Fruit fly (Drosophila melanogaster) whole organism, embryonic: ENCODE measurements around the gene Hacd1.

Experiments
- Awh ChIP-seq: fragments of 200-800 bp; sonication (Bioruptor generic); IDR thresholded peaks from 2 replicates; pipeline ENCODE4, ENCODE4 v1.3.6; 2022; ENCODE audit warnings: missing biosample characterization, missing genetic modification characterization
- CG10979 ChIP-seq: fragments of 200-800 bp; sonication (Bioruptor generic); optimal IDR thresholded peaks from 2 replicates; lab custom pipeline; 2018; ENCODE audit warnings: missing biosample characterization, mild to moderate bottlenecking, missing genetic modification characterization, moderate library complexity
- CG11398 ChIP-seq: fragments of 200-800 bp; sonication (Bioruptor generic); optimal IDR thresholded peaks from 2 replicates; lab custom pipeline; 2016; ENCODE audit warnings: missing biosample characterization, missing genetic modification characterization
- CG11695 ChIP-seq: fragments of 200-800 bp; sonication (Bioruptor generic); IDR thresholded peaks from 3 replicates; pipeline ENCODE4 v1.3.6; 2022; ENCODE audit warnings: missing biosample characterization, missing genetic modification characterization
- CG12104 ChIP-seq: fragments of 200-800 bp; sonication (Bioruptor generic); optimal IDR thresholded peaks from 3 replicates; lab custom pipeline; 2016; ENCODE audit warnings: missing biosample characterization, missing genetic modification characterization
- CG12659 ChIP-seq: fragments of 200-800 bp; sonication (Bioruptor generic); optimal IDR thresholded peaks from 3 replicates; lab custom pipeline; 2017; ENCODE audit warnings: mild to moderate bottlenecking, missing biosample characterization, missing genetic modification reagents, missing genetic modification characterization
- CG13123 ChIP-seq: fragments of 200-800 bp; sonication (Bioruptor generic); optimal IDR thresholded peaks from 2 replicates; lab custom pipeline; 2016; ENCODE audit warnings: missing biosample characterization, missing genetic modification characterization
- CG13894 ChIP-seq: fragments of 200-800 bp; sonication (Bioruptor generic); optimal IDR thresholded peaks from 3 replicates; lab custom pipeline; 2018; ENCODE audit warnings: missing biosample characterization, mild to moderate bottlenecking, missing genetic modification characterization, moderate library complexity
- CG15073 ChIP-seq: fragments of 200-800 bp; sonication (Bioruptor generic); optimal IDR thresholded peaks from 2 replicates; lab custom pipeline; 2016; ENCODE audit warnings: missing biosample characterization, missing genetic modification characterization
- CG16815 ChIP-seq: fragments of 200-800 bp; sonication (Bioruptor generic); optimal IDR thresholded peaks from 3 replicates; lab custom pipeline; 2017; ENCODE audit warnings: missing biosample characterization, mild to moderate bottlenecking, missing genetic modification characterization
- CG2712 ChIP-seq: fragments of 200-800 bp; optimal IDR thresholded peaks from 3 replicates; lab custom pipeline; 2019; ENCODE audit warnings: missing biosample characterization, mild to moderate bottlenecking, missing genetic modification characterization, moderate library complexity
- CG3163 ChIP-seq: fragments of 200-800 bp; sonication (Bioruptor generic); optimal IDR thresholded peaks from 3 replicates; lab custom pipeline; 2016; ENCODE audit warnings: missing biosample characterization, missing genetic modification characterization
- CG32532 ChIP-seq: fragments of 200-800 bp; sonication (Bioruptor generic); IDR thresholded peaks from 2 replicates; pipeline ENCODE4 v1.3.6; 2022; ENCODE audit warnings: missing biosample characterization, missing genetic modification characterization
- CG34376 ChIP-seq: fragments of 200-800 bp; sonication (Bioruptor generic); optimal IDR thresholded peaks from 2 replicates; lab custom pipeline; 2018; ENCODE audit warnings: missing biosample characterization, mild to moderate bottlenecking, missing genetic modification characterization
- CG4424 ChIP-seq: fragments of 200-800 bp; sonication (Bioruptor generic); optimal IDR thresholded peaks from 3 replicates; lab custom pipeline; 2016; ENCODE audit warnings: missing biosample characterization, missing genetic modification characterization
- CG4820 ChIP-seq: fragments of 200-800 bp; sonication (Bioruptor generic); optimal IDR thresholded peaks from 3 replicates; lab custom pipeline; 2016; ENCODE audit warnings: missing biosample characterization, missing genetic modification characterization
- CG6683 ChIP-seq: fragments of 200-800 bp; sonication (Bioruptor generic); optimal IDR thresholded peaks from 2 replicates; lab custom pipeline; 2017; ENCODE audit warnings: missing biosample characterization, mild to moderate bottlenecking, missing genetic modification characterization, missing genetic modification reagents
- CG6791 ChIP-seq: fragments of 200-800 bp; sonication (Bioruptor generic); IDR thresholded peaks from 3 replicates; pipeline ENCODE4 v1.3.6; 2022; ENCODE audit warnings: missing biosample characterization, missing genetic modification characterization; ENCODE audit not compliant: partially characterized antibody
- CG7963 ChIP-seq: fragments of 200-800 bp; sonication (Bioruptor generic); IDR thresholded peaks from 3 replicates; pipeline ENCODE4 v1.3.6; 2022; ENCODE audit warnings: missing biosample characterization, missing genetic modification characterization; ENCODE audit not compliant: partially characterized antibody
- CHES-1-like ChIP-seq: fragments of 200-800 bp; sonication (Bioruptor generic); optimal IDR thresholded peaks from 2 replicates; lab custom pipeline; 2016; ENCODE audit warnings: missing biosample characterization, missing genetic modification characterization
- D ChIP-seq, 2 experiments: fragments of 200-800 bp in 1 of 2; fragments of >200 bp in 1 of 2; sonication (Bioruptor generic) in 1 of 2; optimal IDR thresholded peaks; 2 replicates in 1 of 2; 3 replicates in 1 of 2; lab custom pipeline; 2017; ENCODE audit warnings: mild to moderate bottlenecking in 1 of 2, missing biosample characterization in 1 of 2, missing genetic modification characterization in 1 of 2, missing genetic modification reagents in 1 of 2
- Ets97D ChIP-seq: fragments of 200-800 bp; sonication (Bioruptor generic); optimal IDR thresholded peaks from 3 replicates; lab custom pipeline; 2016; ENCODE audit warnings: missing biosample characterization, missing genetic modification characterization
- Hey ChIP-seq: fragments of 200-800 bp; sonication (Bioruptor generic); optimal IDR thresholded peaks from 3 replicates; lab custom pipeline; 2018; ENCODE audit warnings: missing biosample characterization, mild to moderate bottlenecking, missing genetic modification characterization
- Hr51 ChIP-seq, 2 experiments: fragments of 200-800 bp; sonication (Bioruptor generic); optimal IDR thresholded peaks; 2 replicates in 1 of 2; 3 replicates in 1 of 2; lab custom pipeline; 2016 to 2018; ENCODE audit warnings: missing biosample characterization in 2 of 2, missing genetic modification characterization in 2 of 2, mild to moderate bottlenecking in 1 of 2, moderate library complexity in 1 of 2
- Oli ChIP-seq: fragments of 200-800 bp; sonication (Bioruptor generic); optimal IDR thresholded peaks from 2 replicates; lab custom pipeline; 2018; ENCODE audit warnings: missing biosample characterization, mild to moderate bottlenecking, missing genetic modification characterization, moderate library complexity
- Scr ChIP-seq: fragments of 200-800 bp; sonication (Bioruptor generic); IDR thresholded peaks from 2 replicates; pipeline ENCODE4 v1.3.6; 2022; ENCODE audit warnings: missing biosample characterization, missing genetic modification characterization; ENCODE audit not compliant: partially characterized antibody
- ase ChIP-seq: fragments of 200-800 bp; sonication (Bioruptor generic); IDR thresholded peaks from 3 replicates; pipeline ENCODE4 v1.3.6; 2022; ENCODE audit warnings: missing biosample characterization, missing genetic modification characterization
- bcd ChIP-seq: fragments of 200-800 bp; sonication (Bioruptor generic); optimal IDR thresholded peaks from 2 replicates; lab custom pipeline; 2017; ENCODE audit warnings: missing biosample characterization, mild to moderate bottlenecking, missing genetic modification characterization
- chm ChIP-seq: fragments of 200-800 bp; sonication (Bioruptor generic); IDR thresholded peaks from 2 replicates; pipeline ENCODE4 v1.3.6; 2022; ENCODE audit warnings: missing biosample characterization, missing genetic modification characterization
- chn ChIP-seq: fragments of 200-800 bp; sonication (Bioruptor generic); optimal IDR thresholded peaks from 2 replicates; lab custom pipeline; 2016; ENCODE audit warnings: missing biosample characterization, missing genetic modification characterization
- dm ChIP-seq: fragments of 200-800 bp; sonication (Bioruptor generic); optimal IDR thresholded peaks from 3 replicates; lab custom pipeline; 2016; ENCODE audit warnings: missing biosample characterization, missing genetic modification characterization
- grn ChIP-seq: fragments of 200-800 bp; sonication (Bioruptor generic); optimal IDR thresholded peaks from 3 replicates; lab custom pipeline; 2017; ENCODE audit warnings: missing biosample characterization, missing genetic modification characterization
- gro ChIP-seq: fragments of 200-800 bp; sonication (Bioruptor generic); optimal IDR thresholded peaks from 2 replicates; lab custom pipeline; 2016; ENCODE audit warnings: missing biosample characterization, missing genetic modification characterization
- hbn ChIP-seq: fragments of 200-800 bp; sonication (Bioruptor generic); IDR thresholded peaks from 2 replicates; pipeline ENCODE4 v1.3.6; 2022; ENCODE audit warnings: missing biosample characterization, missing genetic modification characterization; ENCODE audit not compliant: partially characterized antibody
- insv ChIP-seq, 2 experiments: fragments of 200-800 bp; sonication (Bioruptor generic); optimal IDR thresholded peaks; 3 replicates each; lab custom pipeline; 2016 to 2018; ENCODE audit warnings: missing biosample characterization in 2 of 2, missing genetic modification characterization in 2 of 2
- jing ChIP-seq: fragments of 200-800 bp; sonication (Bioruptor generic); optimal IDR thresholded peaks from 2 replicates; lab custom pipeline; 2018; ENCODE audit warnings: missing biosample characterization, mild to moderate bottlenecking, missing genetic modification characterization
- kay ChIP-seq: fragments of 200-800 bp; sonication (Bioruptor generic); optimal IDR thresholded peaks from 2 replicates; lab custom pipeline; 2016; ENCODE audit warnings: missing biosample characterization, missing genetic modification characterization
- lbe ChIP-seq: fragments of 200-800 bp; sonication (Bioruptor generic); optimal IDR thresholded peaks from 2 replicates; lab custom pipeline; 2016; ENCODE audit warnings: missing biosample characterization, mild to moderate bottlenecking, missing genetic modification characterization
- maf-S ChIP-seq: fragments of 200-800 bp; sonication (Bioruptor generic); optimal IDR thresholded peaks from 2 replicates; lab custom pipeline; 2016; ENCODE audit warnings: missing biosample characterization, missing genetic modification characterization
- nerfin-1 ChIP-seq: fragments of 200-800 bp; sonication (Bioruptor generic); optimal IDR thresholded peaks from 3 replicates; lab custom pipeline; 2019; ENCODE audit warnings: missing biosample characterization, mild to moderate bottlenecking, missing genetic modification characterization, moderate library complexity
- pum ChIP-seq: fragments of 200-800 bp; sonication (Bioruptor generic); optimal IDR thresholded peaks from 2 replicates; lab custom pipeline; 2016; ENCODE audit warnings: missing biosample characterization, missing genetic modification characterization
- repo ChIP-seq: fragments of 200-800 bp; sonication (Bioruptor generic); optimal IDR thresholded peaks from 2 replicates; lab custom pipeline; 2016; ENCODE audit warnings: missing biosample characterization, missing genetic modification characterization
- salm ChIP-seq: fragments of 200-800 bp; sonication (Bioruptor generic); optimal IDR thresholded peaks from 2 replicates; lab custom pipeline; 2018; ENCODE audit warnings: missing biosample characterization, mild to moderate bottlenecking, missing genetic modification characterization
- sc ChIP-seq, 3 experiments: fragments of >200 bp in 2 of 3; fragments of 200-800 bp in 1 of 3; sonication (Bioruptor generic) in 1 of 3; optimal IDR thresholded peaks; 2 replicates in 2 of 3; 3 replicates in 1 of 3; lab custom pipeline; 2017; ENCODE audit warnings: mild to moderate bottlenecking in 1 of 3, missing biosample characterization in 1 of 3, missing genetic modification characterization in 1 of 3, missing genetic modification reagents in 1 of 3
- tin ChIP-seq: fragments of 200-800 bp; sonication (Bioruptor generic); optimal IDR thresholded peaks from 3 replicates; lab custom pipeline; 2016; ENCODE audit warnings: missing biosample characterization, missing genetic modification characterization
- twi ChIP-seq: fragments of 200-800 bp; optimal IDR thresholded peaks from 2 replicates; lab custom pipeline; 2019; ENCODE audit warnings: missing biosample characterization, mild to moderate bottlenecking, missing genetic modification characterization, moderate library complexity
- tx ChIP-seq: fragments of 200-800 bp; sonication (Bioruptor generic); optimal IDR thresholded peaks from 2 replicates; lab custom pipeline; 2016; ENCODE audit warnings: missing biosample characterization, missing genetic modification characterization
- zen2 ChIP-seq: fragments of 200-800 bp; sonication (Bioruptor generic); IDR thresholded peaks from 3 replicates; pipeline ENCODE4 v1.3.6; 2022; ENCODE audit warnings: missing biosample characterization, missing genetic modification characterization; ENCODE audit not compliant: partially characterized antibody

Gene Hacd1

DNA sequence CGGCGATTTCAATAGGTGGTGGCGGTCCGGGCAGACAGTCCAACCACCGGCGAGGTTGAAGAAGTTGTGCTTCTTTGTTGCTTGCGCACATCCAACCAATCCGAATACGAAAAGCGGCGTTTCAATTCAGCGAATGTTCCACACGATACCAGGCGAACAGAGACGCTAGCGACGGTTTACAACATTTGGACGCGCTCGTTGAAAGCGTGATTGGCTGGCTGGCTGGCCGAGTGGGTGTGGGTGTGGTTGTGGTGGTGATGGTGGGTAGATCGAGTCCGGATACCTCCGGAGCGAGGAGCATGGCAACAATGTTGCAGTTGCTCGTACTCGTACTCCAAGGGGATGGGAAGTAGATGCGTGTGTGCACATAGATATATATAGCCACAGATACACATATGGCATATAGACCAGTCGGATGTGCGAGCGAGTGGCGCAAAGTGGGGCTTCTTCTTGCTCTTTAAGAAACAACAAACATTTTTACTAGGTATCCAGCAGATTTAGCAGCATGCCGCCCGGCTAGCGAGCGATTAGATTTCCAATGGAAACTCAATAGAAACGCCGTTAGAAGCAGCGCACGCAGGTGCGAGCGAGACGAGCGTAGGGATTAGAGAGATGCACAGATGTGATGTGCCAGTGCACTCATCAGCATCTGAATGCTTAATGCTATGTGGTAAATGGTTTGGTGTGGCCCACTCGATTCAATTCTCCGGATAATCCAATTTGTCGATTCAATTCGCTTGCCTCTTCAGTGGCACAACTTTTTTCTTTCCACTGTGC is 8.2 kb upstream of the Hacd1 start (continued):
- TF ChIP-seq twi (tag; lab: Kevin White, UChicago), result peak; percentile 86
- TF ChIP-seq CG13123, result no peak
- peak; percentile 89 for TF ChIP-seq CG13894
- peak; percentile 2 for TF ChIP-seq CG2712 (tag; lab: Kevin White, UChicago)
- TF ChIP-seq Oli (tag; lab: Kevin White, UChicago), result no peak
- TF ChIP-seq dm (GFP tag; lab: Kevin White, UChicago), result no peak
- no peak for TF ChIP-seq Ets97D (GFP tag; lab: Kevin White, UChicago)
- TF ChIP-seq CG16815 (GFP tag; lab: Kevin White, UChicago), result no peak
- TF ChIP-seq CG12104, result no peak
- TF ChIP-seq insv (GFP tag; optimal IDR thresholded peaks at IDR 0.05; lab: Kevin White, UChicago), result no peak
- TF ChIP-seq sc (optimal IDR thresholded peaks at IDR 0.05; lab: Kevin White, UChicago), result no peak
- TF ChIP-seq sc (GFP tag; optimal IDR thresholded peaks at IDR 0.05; lab: Kevin White, UChicago), result peak; percentile 33
- TF ChIP-seq CG4424 (GFP tag; lab: Kevin White, UChicago), result no peak
- TF ChIP-seq ase (GFP tag; lab: Robert Waterston, UW), result no peak
- TF ChIP-seq CG15073 (GFP tag; lab: Kevin White, UChicago), result no peak
- TF ChIP-seq CG11695 (GFP tag; lab: Robert Waterston, UW), result no peak
- no peak for TF ChIP-seq tx (GFP tag; lab: Kevin White, UChicago)
- TF ChIP-seq grn (GFP tag; lab: Kevin White, UChicago), result peak; percentile 65
- TF ChIP-seq salm, result peak; percentile 12
- no peak for TF ChIP-seq CG11398 (GFP tag; lab: Kevin White, UChicago)
- TF ChIP-seq chm (GFP tag; lab: Robert Waterston, UW), result no peak
- no peak for TF ChIP-seq maf-S (GFP tag; lab: Kevin White, UChicago)
- TF ChIP-seq CG6683 (GFP tag; lab: Kevin White, UChicago), result peak; percentile 26
- no peak for TF ChIP-seq CG4820 (GFP tag; lab: Kevin White, UChicago)
- no peak for TF ChIP-seq CG10979 (tag; lab: Kevin White, UChicago)
- no peak for TF ChIP-seq CG7963 (GFP tag; lab: Robert Waterston, UW)
- no peak for TF ChIP-seq zen2 (GFP tag; lab: Robert Waterston, UW)
- peak; percentile 44 for TF ChIP-seq bcd (GFP tag; lab: Kevin White, UChicago)
- no peak for TF ChIP-seq tin
- no peak for TF ChIP-seq CG12659 (GFP tag; lab: Kevin White, UChicago)
- peak; percentile 20 for TF ChIP-seq kay (GFP tag; lab: Kevin White, UChicago)
- TF ChIP-seq Scr (GFP tag; lab: Robert Waterston, UW), result no peak
- no peak for TF ChIP-seq CG6791 (GFP tag; lab: Robert Waterston, UW)
- peak; percentile 80 for TF ChIP-seq chn (GFP tag; lab: Kevin White, UChicago)
- TF ChIP-seq CG32532, result no peak
- TF ChIP-seq pum (GFP tag; lab: Kevin White, UChicago), result no peak
- no peak for TF ChIP-seq hbn (GFP tag; lab: Robert Waterston, UW)
- TF ChIP-seq Awh (GFP tag; lab: Robert Waterston, UW), result no peak
- peak; percentile 98 for TF ChIP-seq CG34376 (GFP tag; lab: Kevin White, UChicago)
- TF ChIP-seq CHES-1-like (GFP tag; lab: Kevin White, UChicago), result no peak
- TF ChIP-seq Hey (tag; lab: Kevin White, UChicago), result peak; percentile 34
- TF ChIP-seq nerfin-1 (tag; lab: Kevin White, UChicago), result no peak
- peak in 1 of 2 experiments; percentile 44 for TF ChIP-seq Hr51 (GFP tag; optimal IDR thresholded peaks at IDR 0.05; lab: Kevin White, UChicago)
- peak; percentile 47 for TF ChIP-seq lbe (GFP tag; lab: Kevin White, UChicago)
- TF ChIP-seq jing (GFP tag; lab: Kevin White, UChicago), result no peak
- TF ChIP-seq D (optimal IDR thresholded peaks at IDR 0.05; lab: Kevin White, UChicago), result peak; percentile 91
- TF ChIP-seq D (GFP tag; optimal IDR thresholded peaks at IDR 0.05; lab: Kevin White, UChicago), result peak; percentile 8
- TF ChIP-seq repo, result peak; percentile 19
- peak; percentile 53 for TF ChIP-seq gro (GFP tag; lab: Kevin White, UChicago)
- peak; percentile 43 for TF ChIP-seq CG3163 (GFP tag; lab: Kevin White, UChicago)
